Worm (Caenorhabditis elegans) whole organism, L4 larva: ENCODE data around the gene dct-8.
"Not testable (repeated sequence)": the region's sequence is repeated elsewhere in the genome, so short reads cannot be mapped to it uniquely, and the experiment has no call there.

Experiments
- F26F4.8 ChIP-seq: fragments of 200-800 bp; sonication (Bioruptor generic); conservative IDR thresholded peaks from 2 replicates; pipeline ENCODE4 v1.3.6; 2022; ENCODE audit warnings: missing genetic modification characterization, missing compliant biosample characterization
- F44E2.7 ChIP-seq: fragments of 200-800 bp; sonication (Bioruptor generic); IDR thresholded peaks from 2 replicates; pipeline ENCODE4 v2.1.2; 2022; ENCODE audit warnings: missing genetic modification characterization, missing compliant biosample characterization
- T20F7.1 ChIP-seq: fragments of 200-800 bp; sonication (Bioruptor generic); optimal IDR thresholded peaks from 2 replicates; lab custom pipeline; 2018; ENCODE audit warnings: mild to moderate bottlenecking, missing genetic modification characterization, missing compliant biosample characterization
- Y48G9A.11 ChIP-seq: fragments of 200-800 bp; sonication (Bioruptor generic); IDR thresholded peaks from 2 replicates; pipeline ENCODE4 v1.3.6; 2022; ENCODE audit warnings: missing genetic modification reagents, missing genetic modification characterization, missing compliant biosample characterization
- Y5F2A.4 ChIP-seq: fragments of 200-800 bp; sonication (Bioruptor generic); optimal IDR thresholded peaks from 2 replicates; lab custom pipeline; 2018; ENCODE audit warnings: mild to moderate bottlenecking, missing genetic modification characterization, missing compliant biosample characterization
- ZK546.5 ChIP-seq, 2 experiments: sonication (generic microtip); optimal IDR thresholded peaks; 2 replicates each; lab custom pipeline; 2017; ENCODE audit warnings: missing biosample characterization in 2 of 2, missing genetic modification characterization in 2 of 2
- aha-1 ChIP-seq: fragments of 150-350 bp; peaks from one replicate; lab custom pipeline; 2014; ENCODE audit warnings: missing biosample characterization, missing genetic modification characterization
- attf-4 ChIP-seq: sonication (generic microtip); optimal IDR thresholded peaks from 3 replicates; lab custom pipeline; 2017; ENCODE audit warnings: missing biosample characterization, missing genetic modification characterization
- ceh-28 ChIP-seq: fragments of 150-350 bp; optimal IDR thresholded peaks from 2 replicates; lab custom pipeline; 2014; ENCODE audit warnings: missing biosample characterization, missing genetic modification reagents, missing genetic modification characterization
- ceh-32 ChIP-seq: sonication (generic microtip); optimal IDR thresholded peaks from 2 replicates; lab custom pipeline; 2016; ENCODE audit warnings: mild to moderate bottlenecking, missing genetic modification characterization, missing compliant biosample characterization; ENCODE audit not compliant: poor library complexity
- ceh-62 ChIP-seq: sonication (generic microtip); optimal IDR thresholded peaks from 2 replicates; lab custom pipeline; 2017; ENCODE audit warnings: missing biosample characterization, missing genetic modification characterization
- ces-1 ChIP-seq: fragments of 150-350 bp; sonication (generic microtip); optimal IDR thresholded peaks from 4 replicates; lab custom pipeline; 2014; ENCODE audit warnings: missing biosample characterization, missing genetic modification reagents, missing genetic modification characterization
- cey-2 ChIP-seq: sonication (generic microtip); optimal IDR thresholded peaks from 3 replicates; lab custom pipeline; 2017; ENCODE audit warnings: missing genetic modification characterization, mild to moderate bottlenecking, missing compliant biosample characterization, antibody characterized with exemption, borderline replicate concordance; ENCODE audit not compliant: insufficient read depth
- ctbp-1 ChIP-seq: fragments of 200-800 bp; sonication (Bioruptor generic); IDR thresholded peaks from 2 replicates; pipeline ENCODE4 v1.3.6; 2022; ENCODE audit warnings: missing genetic modification reagents, missing genetic modification characterization, missing compliant biosample characterization
- dmd-8 ChIP-seq: fragments of 200-800 bp; sonication (Bioruptor generic); IDR thresholded peaks from 2 replicates; pipeline ENCODE4 v1.3.6; 2022; ENCODE audit warnings: missing genetic modification characterization, missing compliant biosample characterization
- egl-43 ChIP-seq: fragments of 200-800 bp; sonication (Bioruptor generic); IDR thresholded peaks from 2 replicates; pipeline ENCODE4 v1.3.6; 2022; ENCODE audit warnings: missing genetic modification reagents, missing genetic modification characterization, missing compliant biosample characterization
- fkh-10 ChIP-seq: fragments of 150-350 bp; optimal IDR thresholded peaks from 2 replicates; lab custom pipeline; 2014; ENCODE audit warnings: missing biosample characterization, missing genetic modification reagents, missing genetic modification characterization
- hif-1 ChIP-seq, 2 experiments: sonication (generic microtip); optimal IDR thresholded peaks; 2 replicates each; lab custom pipeline; 2016 to 2017; ENCODE audit warnings: missing compliant biosample characterization in 2 of 2, missing genetic modification characterization in 2 of 2, missing genetic modification reagents in 2 of 2, missing genotype in 2 of 2, mild to moderate bottlenecking in 1 of 2
- hlh-11 ChIP-seq: fragments of 200-800 bp; sonication (Bioruptor generic); optimal IDR thresholded peaks from 2 replicates; lab custom pipeline; 2018; ENCODE audit warnings: mild to moderate bottlenecking, missing genetic modification characterization, missing compliant biosample characterization
- hlh-30 ChIP-seq: sonication (generic microtip); optimal IDR thresholded peaks from 2 replicates; lab custom pipeline; 2017; ENCODE audit warnings: antibody characterized with exemption, mild to moderate bottlenecking, missing genetic modification characterization, missing compliant biosample characterization; ENCODE audit not compliant: insufficient read depth
- lin-1 ChIP-seq: fragments of 200-800 bp; sonication (Bioruptor generic); IDR thresholded peaks from 2 replicates; pipeline ENCODE4 v1.3.6; 2022; ENCODE audit warnings: missing genetic modification reagents, missing genetic modification characterization, missing compliant biosample characterization
- lin-13 ChIP-seq: fragments of 150-350 bp; optimal IDR thresholded peaks from 2 replicates; lab custom pipeline; 2014; ENCODE audit warnings: missing biosample characterization, missing genetic modification reagents, missing genetic modification characterization
- lin-29 ChIP-seq: fragments of 200-800 bp; sonication (Bioruptor generic); IDR thresholded peaks from 2 replicates; pipeline ENCODE4 v1.3.6; 2022; ENCODE audit warnings: missing genetic modification reagents, missing genetic modification characterization, missing compliant biosample characterization
- lin-38 ChIP-seq: fragments of 200-800 bp; sonication (Bioruptor generic); IDR thresholded peaks from 2 replicates; pipeline ENCODE4 v1.3.6; 2022; ENCODE audit warnings: missing genetic modification reagents, missing genetic modification characterization, missing compliant biosample characterization
- lir-3 ChIP-seq: sonication (generic microtip); optimal IDR thresholded peaks from 2 replicates; lab custom pipeline; 2016; ENCODE audit warnings: mild to moderate bottlenecking, missing genetic modification characterization, missing compliant biosample characterization
- lsy-2 ChIP-seq, 2 experiments: fragments of 150-350 bp in 1 of 2; sonication (generic microtip) in 1 of 2; optimal IDR thresholded peaks; 2 replicates each; lab custom pipeline; 2014 to 2017; ENCODE audit warnings: missing biosample characterization in 2 of 2, missing genetic modification characterization in 2 of 2
- madf-5 ChIP-seq, 2 experiments: fragments of 200-800 bp; sonication (Bioruptor generic); IDR thresholded peaks; 2 replicates each; pipeline ENCODE4 v1.3.6; 2022; ENCODE audit warnings: missing compliant biosample characterization in 2 of 2, missing genetic modification characterization in 2 of 2
- mdt-29 ChIP-seq: fragments of 200-800 bp; sonication (Bioruptor generic); IDR thresholded peaks from 2 replicates; pipeline ENCODE4 v1.3.6; 2022; ENCODE audit warnings: missing genetic modification reagents, missing genetic modification characterization, missing compliant biosample characterization
- mep-1 ChIP-seq: fragments of 150-350 bp; sonication (generic microtip); optimal IDR thresholded peaks from 3 replicates; lab custom pipeline; 2014; ENCODE audit warnings: missing biosample characterization, missing genetic modification characterization
- nhr-10 ChIP-seq: fragments of 150-350 bp; optimal IDR thresholded peaks from 2 replicates; lab custom pipeline; 2014; ENCODE audit warnings: missing biosample characterization, missing genetic modification characterization
- nhr-25 ChIP-seq: sonication (generic microtip); optimal IDR thresholded peaks from 2 replicates; lab custom pipeline; 2017; ENCODE audit warnings: missing genetic modification characterization, mild to moderate bottlenecking, missing compliant biosample characterization, antibody characterized with exemption, moderate library complexity, borderline replicate concordance; ENCODE audit not compliant: insufficient read depth
- pha-4 ChIP-seq, 2 experiments: fragments of 150-350 bp in 1 of 2; fragments of 200-800 bp in 1 of 2; sonication (Bioruptor generic) in 1 of 2; IDR thresholded peaks in 1 of 2; optimal IDR thresholded peaks in 1 of 2; 2 replicates each; pipeline versions ENCODE4 v1.3.6 to Lab custom; 2014 to 2022; ENCODE audit warnings: missing genetic modification characterization in 2 of 2, missing genetic modification reagents in 2 of 2, missing biosample characterization in 1 of 2, missing compliant biosample characterization in 1 of 2
- pqm-1 ChIP-seq: sonication (generic microtip); optimal IDR thresholded peaks from 2 replicates; lab custom pipeline; 2017; ENCODE audit warnings: missing biosample characterization, missing genetic modification characterization
- saeg-2 ChIP-seq: fragments of 200-800 bp; sonication (Bioruptor generic); IDR thresholded peaks from 2 replicates; pipeline ENCODE4 v1.3.6; 2022; ENCODE audit warnings: missing genetic modification reagents, missing genetic modification characterization, missing compliant biosample characterization
- set-16 ChIP-seq: fragments of 200-800 bp; sonication (Bioruptor generic); IDR thresholded peaks from 2 replicates; pipeline ENCODE4 v1.3.6; 2022; ENCODE audit warnings: missing genetic modification reagents, missing genetic modification characterization, missing compliant biosample characterization
- unc-130 ChIP-seq: sonication (generic microtip); optimal IDR thresholded peaks from 2 replicates; lab custom pipeline; 2016; ENCODE audit warnings: missing genetic modification reagents, missing genetic modification characterization, missing compliant biosample characterization
- unc-39 ChIP-seq: sonication (generic microtip); optimal IDR thresholded peaks from 2 replicates; lab custom pipeline; 2017; ENCODE audit warnings: missing biosample characterization, missing genetic modification characterization
- zag-1 ChIP-seq: fragments of 150-350 bp; optimal IDR thresholded peaks from 2 replicates; lab custom pipeline; 2014; ENCODE audit warnings: missing biosample characterization, missing genetic modification characterization
- zfp-2 ChIP-seq: sonication (generic microtip); optimal IDR thresholded peaks from 2 replicates; lab custom pipeline; 2016; ENCODE audit warnings: mild to moderate bottlenecking, missing genetic modification characterization, missing compliant biosample characterization
- ztf-11 ChIP-seq: fragments of 150-350 bp; optimal IDR thresholded peaks from 2 replicates; lab custom pipeline; 2014; ENCODE audit warnings: missing biosample characterization, missing genetic modification characterization

Gene dct-8

DNA sequence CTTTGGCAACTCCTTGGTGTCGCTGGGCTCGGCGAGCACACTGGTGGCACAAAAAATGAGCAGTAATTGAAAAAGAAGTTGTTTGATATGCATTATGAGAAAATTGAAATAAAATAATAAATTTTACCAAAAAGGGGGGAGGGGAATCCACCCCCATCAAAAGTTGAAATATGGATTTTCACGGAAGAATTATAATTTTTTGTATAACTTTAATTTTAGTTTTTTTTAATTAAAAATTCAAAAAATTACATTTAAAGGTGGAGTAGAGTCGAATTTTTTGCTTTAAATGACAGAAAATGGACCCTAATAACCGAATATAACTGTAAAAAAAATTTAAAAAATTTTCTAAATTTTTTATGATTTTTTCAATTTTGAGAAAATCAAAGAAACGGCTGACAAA lies 17.0 kb downstream of the dct-8 start, which contains the start of gene F56D6.18:
TSS of gene F56D6.18 (minus strand) at position 101 of the 400 bp plus-strand sequence.
- not testable (repeated sequence) for TF ChIP-seq nhr-25; mep-1; saeg-2 (GFP tag; lab: Robert Waterston, UW)

DNA sequence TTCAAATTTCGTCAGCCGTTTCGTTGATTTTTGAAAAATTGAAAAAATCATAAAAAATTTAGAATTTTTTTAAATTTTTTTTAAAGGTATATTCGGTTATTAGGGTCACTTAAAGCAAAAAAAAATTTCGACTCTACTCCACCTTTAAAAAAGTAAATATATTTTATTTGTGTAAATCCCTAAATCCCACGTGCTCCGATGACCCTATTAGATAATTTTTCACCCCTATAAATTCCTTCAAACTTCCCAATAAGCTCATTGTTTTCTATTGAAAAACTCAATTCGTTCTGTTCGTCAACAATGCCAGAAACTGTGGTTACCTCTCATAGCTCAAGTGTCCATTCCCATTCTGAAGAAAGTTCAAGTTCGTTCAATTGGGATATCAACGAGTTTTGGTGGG lies 17.7 kb downstream of the dct-8 start, which contains the start of gene F56D6.20:
TSS of gene F56D6.20 (plus strand) at position 301 of the 400 bp plus-strand sequence.
- TF ChIP-seq nhr-10 (tag; lab: Kevin White, UChicago) (no peak), dmd-8 (GFP tag; lab: Robert Waterston, UW) (no peak), Y5F2A.4 (GFP tag; lab: Kevin White, UChicago) (no peak), cey-2 (tag; lab: Kevin White, UChicago) (no peak), pqm-1 (tag; lab: Kevin White, UChicago) (no peak), lir-3 (tag; lab: Kevin White, UChicago) (no peak), aha-1 (tag; lab: Kevin White, UChicago) (no peak), ceh-62 (tag; lab: Kevin White, UChicago) (no peak), mdt-29 (GFP tag; lab: Robert Waterston, UW) (no peak), lin-29 (GFP tag; lab: Robert Waterston, UW) (no peak), ZK546.5 (tag; optimal IDR thresholded peaks at IDR 0.05; lab: Kevin White, UChicago) (no peak), lsy-2 (tag; optimal IDR thresholded peaks at IDR 0.05; lab: Kevin White, UChicago) (no peak), unc-130 (GFP tag; lab: Kevin White, UChicago) (no peak), zfp-2 (tag; lab: Kevin White, UChicago) (no peak), pha-4 (GFP tag; IDR thresholded peaks at IDR 0.05; lab: Robert Waterston, UW) (no peak), pha-4 (tag; optimal IDR thresholded peaks at IDR 0.05; lab: Kevin White, UChicago) (no peak), zag-1 (no peak), hlh-30 (tag; lab: Kevin White, UChicago) (no peak), nhr-25 (no peak)

- no peak for TF ChIP-seq F44E2.7 (GFP tag; lab: Robert Waterston, UW)
- TF ChIP-seq pqm-1 (tag; lab: Kevin White, UChicago): no peak
- no peak for TF ChIP-seq lin-1 (GFP tag; lab: Robert Waterston, UW)
- no peak for TF ChIP-seq attf-4 (tag; lab: Kevin White, UChicago)
- no peak for TF ChIP-seq T20F7.1 (GFP tag; lab: Kevin White, UChicago)
- no peak for TF ChIP-seq ctbp-1
- no peak for TF ChIP-seq lin-38 (GFP tag; lab: Robert Waterston, UW)
- TF ChIP-seq hlh-11: no peak
- TF ChIP-seq unc-39 (tag; lab: Kevin White, UChicago): no peak
- no peak for TF ChIP-seq saeg-2 (GFP tag; lab: Robert Waterston, UW)
- no peak for TF ChIP-seq lsy-2 (tag; optimal IDR thresholded peaks at IDR 0.05; lab: Kevin White, UChicago)
- no peak for TF ChIP-seq ztf-11 (tag; lab: Kevin White, UChicago)
- no peak for TF ChIP-seq egl-43 (GFP tag; lab: Robert Waterston, UW)
- no peak for TF ChIP-seq ceh-32 (tag; lab: Kevin White, UChicago)
- TF ChIP-seq Y48G9A.11 (GFP tag; lab: Robert Waterston, UW): no peak
- TF ChIP-seq hlh-30 (tag; lab: Kevin White, UChicago): no peak
Measured at ce11 chrIV:3914462-3914861, 19.6 kb downstream of the dct-8 start, which contains the start of gene F56D6.19. Gene F56D6.19 (plus strand): TSS chrIV:3914762.

DNA sequence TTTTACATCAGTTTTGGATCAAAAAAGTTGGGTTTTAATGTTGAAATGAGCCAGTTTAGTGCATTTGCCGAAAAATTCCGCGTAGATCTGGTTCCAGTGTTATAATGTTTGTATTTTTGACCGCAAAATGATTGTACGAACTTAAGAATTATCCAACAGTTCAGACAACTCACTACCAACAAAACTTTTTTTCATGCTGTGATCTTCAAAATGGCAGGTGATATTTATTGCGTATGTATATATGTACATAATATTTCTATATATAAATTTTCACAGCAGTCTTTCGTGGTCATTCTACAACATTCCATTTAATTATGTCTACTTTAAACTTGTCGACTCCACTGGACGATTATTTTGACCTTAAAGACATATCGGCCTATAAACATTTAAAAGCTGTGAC lies 20.4 kb downstream of the dct-8 start, which contains the start of gene srz-20:
TSS of gene srz-20 (plus strand) at position 301 of the 400 bp plus-strand sequence.
- TF ChIP-seq fkh-10 (GFP tag; lab: Kevin White, UChicago) (no peak), F26F4.8 (GFP tag; lab: Robert Waterston, UW) (no peak), lir-3 (tag; lab: Kevin White, UChicago) (no peak), lin-13 (GFP tag; lab: Kevin White, UChicago) (no peak), hif-1 (tag; optimal IDR thresholded peaks at IDR 0.05; lab: Kevin White, UChicago) (no peak), lin-29 (GFP tag; lab: Robert Waterston, UW) (no peak), ceh-28 (tag; lab: Kevin White, UChicago) (no peak), set-16 (GFP tag; lab: Robert Waterston, UW) (no peak), madf-5 (GFP tag; IDR thresholded peaks at IDR 0.05; lab: Robert Waterston, UW) (no peak), unc-39 (tag; lab: Kevin White, UChicago) (no peak), ces-1 (GFP tag; lab: Kevin White, UChicago) (no peak)
